Worm (Caenorhabditis elegans): ENCODE measurements around the gene F18A11.3.
A peak's percentile ranks its signal among the peaks of the same experiment; 100 is the strongest.

F18A11.3 gene

ce11 chrII:13065251-13065650, 28.6 kb upstream of the F18A11.3 start:
- TF ChIP-seq saeg-2 (GFP tag; IDR thresholded peaks at IDR 0.05) (no peak), lin-1 (GFP tag; IDR thresholded peaks at IDR 0.05) (no peak), ceh-20 (GFP tag; IDR thresholded peaks at IDR 0.05) (peak; percentile 30; the same call in 1 of the 2 replicates), zip-2 (tag; optimal IDR thresholded peaks at IDR 0.05) (no peak), php-3 (GFP tag; IDR thresholded peaks at IDR 0.05) (no peak), unc-39 (tag; optimal IDR thresholded peaks at IDR 0.05) (no peak), hlh-30 (tag; optimal IDR thresholded peaks at IDR 0.05; ENCODE audit: insufficient read depth) (peak; percentile 51), aha-1 (tag) (no peak), madf-9 (GFP tag; conservative IDR thresholded peaks at IDR 0.05) (no peak), ceh-32 (tag; optimal IDR thresholded peaks at IDR 0.05; ENCODE audit: poor library complexity) (no peak), spr-3 (GFP tag; optimal IDR thresholded peaks at IDR 0.05) (no peak), daf-16 (GFP tag; optimal IDR thresholded peaks at IDR 0.05) (peak in 1 of 2 experiments; percentile 63), daf-16 (tag; optimal IDR thresholded peaks at IDR 0.05) (no peak), attf-4 (tag; optimal IDR thresholded peaks at IDR 0.05) (no peak), rbr-2 (tag; optimal IDR thresholded peaks at IDR 0.05) (peak; percentile 3), F37D6.2 (tag; optimal IDR thresholded peaks at IDR 0.05) (no peak), snpc-1.2 (GFP tag; IDR thresholded peaks at IDR 0.05) (no peak), nhr-10 (tag; optimal IDR thresholded peaks at IDR 0.05) (no peak), dmd-6 (GFP tag; IDR thresholded peaks at IDR 0.05) (no peak), F44E2.7 (GFP tag; IDR thresholded peaks at IDR 0.05) (no peak), dmd-8 (GFP tag; IDR thresholded peaks at IDR 0.05) (no peak), F10B5.3 (tag; optimal IDR thresholded peaks at IDR 0.05) (no peak), ztf-7 (tag; optimal IDR thresholded peaks at IDR 0.05) (no peak), mes-2 (tag; optimal IDR thresholded peaks at IDR 0.05; ENCODE audit: poor library complexity, severe bottlenecking) (no peak), gei-8 (GFP tag; optimal IDR thresholded peaks at IDR 0.05) (no peak), sdz-12 (GFP tag; optimal IDR thresholded peaks at IDR 0.05) (no peak), lin-39 (tag; optimal IDR thresholded peaks at IDR 0.05) (no peak), egl-43 (GFP tag; IDR thresholded peaks at IDR 0.05) (no peak), lin-38 (GFP tag; IDR thresholded peaks at IDR 0.05) (no peak), lsy-2 (tag; optimal IDR thresholded peaks at IDR 0.05) (no peak), tra-1 (GFP tag; IDR thresholded peaks at IDR 0.05) (no peak), ceh-44 (GFP tag; IDR thresholded peaks at IDR 0.05) (no peak), hlh-11 (tag; optimal IDR thresholded peaks at IDR 0.05) (peak; percentile 38), tag-97 (GFP tag; IDR thresholded peaks at IDR 0.05) (no peak), nhr-6 (tag; optimal IDR thresholded peaks at IDR 0.05) (no peak), zip-11 (GFP tag; IDR thresholded peaks at IDR 0.05) (no peak), R02D3.7 (tag; optimal IDR thresholded peaks at IDR 0.05) (no peak), hif-1 (tag; optimal IDR thresholded peaks at IDR 0.05) (peak in 1 of 2 experiments; percentile 71), unc-62 (GFP tag; optimal IDR thresholded peaks at IDR 0.05 in 1 of 2) (peak in 1 of 2 experiments; percentile 74), unc-62 (tag; optimal IDR thresholded peaks at IDR 0.05) (no peak), mdl-1 (tag; optimal IDR thresholded peaks at IDR 0.05) (peak in 1 of 2 experiments; percentile 73), pha-4 (GFP tag; IDR thresholded peaks at IDR 0.05) (no peak), pha-4 (tag; optimal IDR thresholded peaks at IDR 0.05) (no peak), mep-1 (tag; optimal IDR thresholded peaks at IDR 0.05) (no peak), Y75B8A.6 (GFP tag; IDR thresholded peaks at IDR 0.05) (no peak), set-16 (GFP tag; IDR thresholded peaks at IDR 0.05) (no peak)

Data from whole organism, L4 larva.